Fruit fly (Drosophila melanogaster): ENCODE measurements around the gene CG17754.

CG17754 gene

DNA sequence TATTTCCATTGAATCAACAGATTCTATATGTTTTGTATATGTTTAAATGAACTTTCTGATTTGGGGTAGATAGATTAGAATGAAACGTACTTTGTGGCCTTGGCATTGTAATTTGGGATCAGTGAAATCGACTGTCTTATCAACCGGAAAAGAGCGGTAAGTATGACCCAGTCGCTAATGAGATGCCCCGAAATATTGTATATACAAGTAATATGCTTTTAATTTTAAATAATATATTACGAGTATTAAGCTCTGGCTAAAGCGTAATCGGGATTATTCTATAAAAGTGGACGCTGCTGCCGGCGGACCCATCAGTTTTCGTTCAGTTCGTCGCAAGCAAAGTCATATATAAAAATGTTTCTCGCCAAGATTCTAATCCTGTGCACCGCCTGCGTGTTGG lies 33.6 kb upstream of the CG17754 start, which contains the start of gene CG15369:
TSS of gene CG15369 (plus strand) at position 301 of the 400 bp plus-strand sequence.
- TF ChIP-seq Crg-1 (GFP tag; optimal IDR thresholded peaks at IDR 0.05) (no peak), cic (GFP tag; optimal IDR thresholded peaks at IDR 0.05) (no peak), CG11617 (GFP tag; optimal IDR thresholded peaks at IDR 0.05) (no peak), CG33017 (tag; optimal IDR thresholded peaks at IDR 0.05) (no peak), pad (GFP tag; optimal IDR thresholded peaks at IDR 0.05) (no peak), CG5204 (GFP tag; optimal IDR thresholded peaks at IDR 0.05) (no peak), tj (GFP tag; optimal IDR thresholded peaks at IDR 0.05) (no peak), ovo (GFP tag; optimal IDR thresholded peaks at IDR 0.05) (no peak), bab1 (GFP tag; optimal IDR thresholded peaks at IDR 0.05) (no peak), Mnt (GFP tag; optimal IDR thresholded peaks at IDR 0.05) (no peak), Hr96 (GFP tag; optimal IDR thresholded peaks at IDR 0.05) (no peak), CG12768 (GFP tag; optimal IDR thresholded peaks at IDR 0.05) (no peak), cnc (optimal IDR thresholded peaks at IDR 0.05) (no peak)

DNA sequence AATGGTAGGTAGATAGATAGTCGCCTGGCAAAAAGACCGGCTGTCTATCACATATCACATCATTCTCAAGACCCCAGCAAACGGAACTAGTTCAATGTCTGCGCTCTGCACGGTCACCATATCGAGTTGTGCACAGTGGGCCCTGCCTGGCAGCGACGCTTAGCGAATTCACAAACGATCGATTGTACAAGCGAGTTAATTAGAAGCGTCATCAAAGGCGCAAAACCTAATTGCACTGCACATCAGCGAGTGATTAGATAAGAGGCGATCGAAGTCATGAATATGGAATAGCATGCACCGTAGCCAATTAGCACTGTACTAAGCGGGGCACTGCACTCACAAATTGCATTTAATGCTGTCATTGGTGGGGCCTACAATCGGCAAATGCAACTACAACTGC lies 29.8 kb upstream of the CG17754 start:
- TF ChIP-seq CG33017 (tag; optimal IDR thresholded peaks at IDR 0.05) (peak; percentile 9), CG5204 (GFP tag; optimal IDR thresholded peaks at IDR 0.05) (no peak), bab1 (GFP tag; optimal IDR thresholded peaks at IDR 0.05) (peak; percentile 26), Clk (GFP tag; optimal IDR thresholded peaks at IDR 0.05) (no peak), toe (GFP tag; optimal IDR thresholded peaks at IDR 0.05) (no peak)

DNA sequence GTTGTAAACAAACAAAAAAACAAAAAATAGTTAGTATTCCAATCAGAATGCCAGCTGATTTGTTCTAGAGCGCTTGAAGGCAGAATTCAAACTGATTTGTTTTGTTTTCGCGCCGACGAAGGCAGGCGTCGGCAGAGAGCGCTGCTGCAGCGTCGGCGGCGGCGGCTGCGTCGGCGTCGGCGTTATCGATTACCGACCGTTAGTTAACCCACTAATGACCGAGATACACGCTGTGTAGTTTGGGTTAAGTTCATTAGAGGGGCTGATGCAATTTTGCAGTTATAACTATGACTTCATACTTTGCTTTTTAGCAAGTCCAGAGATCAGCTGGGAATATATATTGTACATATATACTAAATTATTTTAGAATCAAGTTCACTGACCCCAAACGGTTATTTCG lies 27.0 kb upstream of the CG17754 start, which contains the start of gene t:
TSS of gene t (minus strand) at position 76 of the 400 bp plus-strand sequence.
- peak; percentile 17 for TF ChIP-seq CG5204 (GFP tag; optimal IDR thresholded peaks at IDR 0.05)
- no peak for TF ChIP-seq bab1 (GFP tag; optimal IDR thresholded peaks at IDR 0.05)

DNA sequence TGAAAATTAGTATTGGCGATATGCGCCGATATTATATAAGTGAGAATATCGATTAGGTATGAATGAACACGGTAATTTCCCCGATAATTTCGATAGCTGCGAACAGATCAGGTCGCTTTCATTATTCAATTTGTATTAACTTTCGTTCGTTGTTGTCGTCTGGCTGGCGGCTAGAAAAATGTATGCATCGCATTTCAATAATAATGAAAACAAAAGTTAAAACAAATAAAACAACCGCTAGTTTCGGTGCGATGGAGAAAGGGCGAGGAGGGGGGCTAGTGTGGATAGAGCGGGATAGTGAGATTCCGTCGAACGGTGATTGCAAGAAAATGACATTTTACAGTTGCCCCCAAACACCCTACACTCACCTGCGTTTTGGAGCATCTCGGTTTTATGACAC lies 25.8 kb upstream of the CG17754 start:
- TF ChIP-seq ovo (GFP tag; optimal IDR thresholded peaks at IDR 0.05) (peak; percentile 30), toe (GFP tag; optimal IDR thresholded peaks at IDR 0.05) (no peak), tj (GFP tag; optimal IDR thresholded peaks at IDR 0.05) (no peak), pad (GFP tag; optimal IDR thresholded peaks at IDR 0.05) (no peak)

DNA sequence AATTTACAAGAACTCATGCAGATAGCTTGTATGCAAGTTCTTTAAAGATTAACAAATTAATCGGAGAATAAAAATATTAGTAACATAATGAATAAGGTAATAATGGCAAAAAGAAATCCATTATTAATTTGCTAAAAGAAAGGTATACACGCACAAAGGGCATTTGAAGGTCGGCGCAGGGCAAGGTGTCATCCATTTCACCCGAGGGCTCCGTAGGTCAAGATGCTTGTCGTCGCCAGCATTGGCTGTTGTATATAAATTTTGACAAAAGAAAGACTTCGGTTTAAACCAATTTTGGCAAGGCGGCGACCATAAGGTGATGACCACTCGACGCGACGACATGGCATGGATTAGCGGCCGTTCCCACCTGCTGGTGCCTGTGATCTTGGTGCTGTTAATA lies 25.1 kb upstream of the CG17754 start, which contains the start of gene CG15370:
TSS of gene CG15370 (plus strand) at position 301 of the 400 bp plus-strand sequence.
- TF ChIP-seq pad (GFP tag; optimal IDR thresholded peaks at IDR 0.05): no peak
- no peak for TF ChIP-seq CG14711 (tag; optimal IDR thresholded peaks at IDR 0.05)
- TF ChIP-seq CG5204 (GFP tag; optimal IDR thresholded peaks at IDR 0.05): no peak
- no peak for TF ChIP-seq bab1 (GFP tag; optimal IDR thresholded peaks at IDR 0.05)
- TF ChIP-seq CG7045 (GFP tag; optimal IDR thresholded peaks at IDR 0.05): no peak
- no peak for TF ChIP-seq kay (GFP tag; ENCODE audit: borderline replicate concordance)
- no peak for TF ChIP-seq CG7101 (tag; optimal IDR thresholded peaks at IDR 0.05)
- TF ChIP-seq ovo (GFP tag; optimal IDR thresholded peaks at IDR 0.05): no peak
- no peak for TF ChIP-seq CG1620 (GFP tag; optimal IDR thresholded peaks at IDR 0.05)
- TF ChIP-seq cnc (optimal IDR thresholded peaks at IDR 0.05): no peak
- no peak for TF ChIP-seq CG12768 (GFP tag; optimal IDR thresholded peaks at IDR 0.05)
- no peak for TF ChIP-seq Clk (GFP tag; optimal IDR thresholded peaks at IDR 0.05)
- no peak for TF ChIP-seq CG33017 (tag; optimal IDR thresholded peaks at IDR 0.05)

DNA sequence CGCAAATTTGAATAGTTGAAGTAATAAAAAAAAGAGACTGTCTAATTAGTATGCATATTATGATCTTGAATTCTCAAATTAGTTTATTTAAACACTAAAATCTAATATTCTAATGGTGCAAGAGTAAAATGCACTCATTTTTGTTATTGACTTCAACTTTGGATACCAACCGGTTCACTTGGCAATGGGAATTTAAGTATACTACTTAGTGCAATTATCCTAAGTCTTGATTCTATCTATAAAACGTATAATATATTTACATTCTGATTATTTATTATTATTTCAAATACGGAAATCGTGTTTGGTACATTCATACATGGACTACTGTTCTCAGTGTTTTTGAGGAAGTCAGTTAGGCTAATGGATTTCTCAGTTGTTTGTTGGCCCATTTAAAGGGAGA lies 23.4 kb upstream of the CG17754 start, which contains the start of gene Gr8a:
TSS of gene Gr8a (plus strand) at position 301 of the 400 bp plus-strand sequence.
- no peak for TF ChIP-seq CG7101 (tag; optimal IDR thresholded peaks at IDR 0.05)
- TF ChIP-seq tj (GFP tag; optimal IDR thresholded peaks at IDR 0.05): no peak
- no peak for TF ChIP-seq CG1620 (GFP tag; optimal IDR thresholded peaks at IDR 0.05)
- TF ChIP-seq CG33017 (tag; optimal IDR thresholded peaks at IDR 0.05): no peak
- TF ChIP-seq Mnt (GFP tag; optimal IDR thresholded peaks at IDR 0.05): no peak
- no peak for TF ChIP-seq CG12768 (GFP tag; optimal IDR thresholded peaks at IDR 0.05)
- TF ChIP-seq CG11617 (GFP tag; optimal IDR thresholded peaks at IDR 0.05): no peak
- no peak for TF ChIP-seq Crg-1 (GFP tag; optimal IDR thresholded peaks at IDR 0.05)
- no peak for TF ChIP-seq CG14711 (tag; optimal IDR thresholded peaks at IDR 0.05)
- TF ChIP-seq cnc (optimal IDR thresholded peaks at IDR 0.05): no peak

DNA sequence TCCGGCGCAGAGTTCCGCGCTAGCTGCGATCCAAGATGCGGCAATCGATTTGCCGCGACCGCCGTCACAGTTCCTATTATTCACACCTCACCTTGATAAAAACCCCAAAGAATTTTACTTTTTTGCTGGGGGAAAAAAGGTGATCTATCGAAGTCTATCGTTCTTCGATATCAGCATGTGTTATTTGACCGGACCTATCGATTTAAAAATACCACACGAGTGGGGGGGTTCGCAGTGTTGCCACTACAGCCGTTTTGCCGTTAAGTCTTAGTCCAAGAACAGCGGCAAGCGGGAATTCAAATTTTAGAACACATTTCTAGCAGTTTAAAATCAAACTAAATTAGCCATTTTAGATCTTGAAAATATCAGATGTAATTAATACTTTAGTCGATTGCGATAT lies 18.0 kb upstream of the CG17754 start, which contains the start of gene CG12121:
TSS of gene CG12121 (minus strand) at position 180 of the 400 bp plus-strand sequence.
- TF ChIP-seq bab1 (GFP tag; optimal IDR thresholded peaks at IDR 0.05) (peak; percentile 65), pad (GFP tag; optimal IDR thresholded peaks at IDR 0.05) (no peak), Clk (GFP tag; optimal IDR thresholded peaks at IDR 0.05) (no peak), tj (GFP tag; optimal IDR thresholded peaks at IDR 0.05) (no peak), Crg-1 (GFP tag; optimal IDR thresholded peaks at IDR 0.05) (no peak), kay (GFP tag; ENCODE audit: borderline replicate concordance) (no peak), CG14711 (tag; optimal IDR thresholded peaks at IDR 0.05) (peak; percentile 31), CG7101 (tag; optimal IDR thresholded peaks at IDR 0.05) (no peak)

DNA sequence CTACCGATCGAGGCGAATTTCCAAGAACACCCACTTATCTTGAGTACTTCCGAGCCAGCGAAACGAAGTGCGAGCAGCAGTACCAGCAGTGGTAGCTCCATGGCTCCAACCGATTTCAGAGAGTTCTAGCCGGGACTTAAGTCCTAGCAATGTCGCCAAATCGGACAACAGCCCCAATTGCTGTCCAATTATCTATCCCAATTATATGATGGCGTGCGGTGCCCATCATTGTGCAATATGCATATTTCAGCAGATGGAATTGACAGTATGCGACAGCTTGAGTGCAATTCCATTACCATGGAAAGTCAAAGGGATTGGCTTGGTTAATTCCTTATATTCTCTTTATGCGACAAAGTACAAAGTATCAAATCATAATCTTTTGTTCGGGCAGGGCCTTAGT lies 13.7 kb upstream of the CG17754 start, which contains the start of gene Ir8a:
TSS of gene Ir8a (minus strand) at position 101 of the 400 bp plus-strand sequence.
- TF ChIP-seq CG7101 (tag; optimal IDR thresholded peaks at IDR 0.05) (no peak), CG14711 (tag; optimal IDR thresholded peaks at IDR 0.05) (no peak), ovo (GFP tag; optimal IDR thresholded peaks at IDR 0.05) (no peak), CG1620 (GFP tag; optimal IDR thresholded peaks at IDR 0.05) (no peak), tj (GFP tag; optimal IDR thresholded peaks at IDR 0.05) (no peak), CG7045 (GFP tag; optimal IDR thresholded peaks at IDR 0.05) (no peak), cnc (optimal IDR thresholded peaks at IDR 0.05) (no peak), cic (GFP tag; optimal IDR thresholded peaks at IDR 0.05) (no peak), pad (GFP tag; optimal IDR thresholded peaks at IDR 0.05) (no peak), Clk (GFP tag; optimal IDR thresholded peaks at IDR 0.05) (no peak), bab1 (GFP tag; optimal IDR thresholded peaks at IDR 0.05) (no peak)
